Fruit fly (Drosophila melanogaster) whole organism, pupa: Measurements from ENCODE around the gene MED10.

Source experiments
- D1 ChIP-seq: fragments of 200-800 bp; sonication (Bioruptor generic); optimal IDR thresholded peaks from 2 replicates; lab custom pipeline; 2018; ENCODE audit warnings: missing biosample characterization, mild to moderate bottlenecking, missing genetic modification characterization, moderate library complexity
- EcR ChIP-seq: fragments of 200-800 bp; sonication (Bioruptor generic); optimal IDR thresholded peaks from 3 replicates; lab custom pipeline; 2019; ENCODE audit warnings: missing biosample characterization, missing genetic modification characterization, mild to moderate bottlenecking, moderate library complexity, missing genetic modification reagents
- gl ChIP-seq: fragments of 200-800 bp; sonication (Bioruptor generic); optimal IDR thresholded peaks from 2 replicates; lab custom pipeline; 2018; ENCODE audit warnings: missing biosample characterization, mild to moderate bottlenecking, missing genetic modification characterization

- TF ChIP-seq gl (tag; lab: Kevin White, UChicago) (no peak), EcR (GFP tag; lab: Kevin White, UChicago) (peak; percentile 75), D1 (no peak)
These were observed 43.6 kb downstream of the MED10 start for dm6 chr3L:16275391-16276017.
